Worm (Caenorhabditis elegans) whole organism, L1 larva: ENCODE measurements around the gene raga-1.

Experiments
- C16A3.4 ChIP-seq: fragments of 150-350 bp; optimal IDR thresholded peaks from 2 replicates; lab custom pipeline; 2014; ENCODE audit warnings: missing biosample characterization, missing genetic modification characterization
- alr-1 ChIP-seq: fragments of 200-800 bp; sonication (Bioruptor generic); optimal IDR thresholded peaks from 2 replicates; lab custom pipeline; 2018; ENCODE audit warnings: borderline replicate concordance, mild to moderate bottlenecking, missing genetic modification characterization, missing compliant biosample characterization
- aly-2 ChIP-seq: fragments of 150-350 bp; optimal IDR thresholded peaks from 2 replicates; lab custom pipeline; 2014; ENCODE audit warnings: missing biosample characterization, missing genetic modification characterization
- ama-1 ChIP-seq: fragments of 150-350 bp; optimal IDR thresholded peaks from 2 replicates; lab custom pipeline; 2014
- blmp-1 ChIP-seq: fragments of 150-350 bp; optimal IDR thresholded peaks from 2 replicates; lab custom pipeline; 2014; ENCODE audit warnings: missing biosample characterization, missing genetic modification characterization
- ceh-63 ChIP-seq: fragments of 200-800 bp; sonication (Bioruptor generic); optimal IDR thresholded peaks from 2 replicates; lab custom pipeline; 2018; ENCODE audit warnings: mild to moderate bottlenecking, missing genetic modification characterization, missing compliant biosample characterization
- ceh-88 ChIP-seq: fragments of 200-800 bp; sonication (Bioruptor generic); IDR thresholded peaks from 2 replicates; pipeline ENCODE4 v1.3.6; 2022; ENCODE audit warnings: missing genetic modification characterization, missing compliant biosample characterization
- ces-1 ChIP-seq: fragments of 150-350 bp; optimal IDR thresholded peaks from 2 replicates; lab custom pipeline; 2014; ENCODE audit warnings: missing biosample characterization, missing genetic modification reagents, missing genetic modification characterization
- efl-1 ChIP-seq, 4 experiments: fragments of 150-350 bp; optimal IDR thresholded peaks in 3 of 4; peaks in 1 of 4; 1 replicate in 1 of 4; 2 replicates in 3 of 4; lab custom pipeline; 2014; ENCODE audit warnings: missing biosample characterization in 2 of 4, missing genetic modification characterization in 2 of 4, missing genetic modification reagents in 2 of 4
- elt-3 ChIP-seq, 6 experiments: fragments of 150-350 bp in 1 of 6; sonication (generic microtip); optimal IDR thresholded peaks; 2 replicates each; lab custom pipeline; 2017 to 2018; ENCODE audit warnings: missing biosample characterization in 6 of 6, missing genetic modification characterization in 6 of 6, inconsistent platforms in 1 of 6
- ets-5 ChIP-seq: fragments of 200-800 bp; sonication (Bioruptor generic); IDR thresholded peaks from 2 replicates; pipeline ENCODE4 v1.3.6; 2022; ENCODE audit warnings: missing genetic modification characterization, missing compliant biosample characterization
- fkh-4 ChIP-seq: sonication (generic microtip); optimal IDR thresholded peaks from 2 replicates; lab custom pipeline; 2016; ENCODE audit warnings: missing compliant biosample characterization, missing genetic modification characterization, borderline replicate concordance
- fkh-8 ChIP-seq: sonication (generic microtip); optimal IDR thresholded peaks from 2 replicates; lab custom pipeline; 2016; ENCODE audit warnings: mild to moderate bottlenecking, missing genetic modification characterization, missing compliant biosample characterization
- irx-1 ChIP-seq: sonication (generic microtip); optimal IDR thresholded peaks from 2 replicates; lab custom pipeline; 2016; ENCODE audit warnings: missing genetic modification characterization, missing compliant biosample characterization
- lin-14 ChIP-seq: fragments of 200-800 bp; sonication (Bioruptor generic); optimal IDR thresholded peaks from 2 replicates; lab custom pipeline; 2018; ENCODE audit warnings: mild to moderate bottlenecking, missing genetic modification characterization, moderate library complexity, missing compliant biosample characterization
- lin-15B ChIP-seq: fragments of 150-350 bp; sonication (generic microtip); optimal IDR thresholded peaks from 3 replicates; lab custom pipeline; 2014; ENCODE audit warnings: missing biosample characterization, missing genetic modification characterization
- lin-35 ChIP-seq, 2 experiments: fragments of 150-350 bp; optimal IDR thresholded peaks; 2 replicates each; lab custom pipeline; 2014; ENCODE audit warnings: missing biosample characterization in 2 of 2, missing genetic modification characterization in 2 of 2, missing genetic modification reagents in 2 of 2
- lin-39 ChIP-seq: fragments of 150-350 bp; optimal IDR thresholded peaks from 2 replicates; lab custom pipeline; 2014; ENCODE audit warnings: missing biosample characterization, missing genetic modification reagents, missing genetic modification characterization
- lir-3 ChIP-seq: sonication (generic microtip); optimal IDR thresholded peaks from 2 replicates; lab custom pipeline; 2016; ENCODE audit warnings: mild to moderate bottlenecking, missing genetic modification characterization, moderate library complexity, missing compliant biosample characterization; ENCODE audit not compliant: poor library complexity
- lsy-2 ChIP-seq, 2 experiments: fragments of 150-350 bp; optimal IDR thresholded peaks; 2 replicates each; lab custom pipeline; 2014; ENCODE audit warnings: missing biosample characterization in 2 of 2, missing genetic modification characterization in 2 of 2
- mdl-1 ChIP-seq, 2 experiments: fragments of 150-350 bp; optimal IDR thresholded peaks; 2 replicates each; lab custom pipeline; 2014 to 2017; ENCODE audit warnings: missing biosample characterization in 2 of 2, missing genetic modification characterization in 2 of 2, inconsistent platforms in 1 of 2
- mef-2 ChIP-seq: fragments of 150-350 bp; optimal IDR thresholded peaks from 2 replicates; lab custom pipeline; 2014; ENCODE audit warnings: missing biosample characterization, missing genetic modification characterization
- mep-1 ChIP-seq: fragments of 150-350 bp; optimal IDR thresholded peaks from 2 replicates; lab custom pipeline; 2014; ENCODE audit warnings: missing biosample characterization, missing genetic modification characterization
- nhr-12 ChIP-seq: sonication (generic microtip); optimal IDR thresholded peaks from 2 replicates; lab custom pipeline; 2017; ENCODE audit warnings: missing biosample characterization, missing genetic modification characterization
- nhr-237 ChIP-seq: fragments of 150-350 bp; optimal IDR thresholded peaks from 2 replicates; lab custom pipeline; 2014; ENCODE audit warnings: missing biosample characterization, missing genetic modification characterization
- nhr-28 ChIP-seq: fragments of 150-350 bp; optimal IDR thresholded peaks from 2 replicates; lab custom pipeline; 2014; ENCODE audit warnings: missing biosample characterization, missing genetic modification characterization
- nhr-84 ChIP-seq: sonication (generic microtip); optimal IDR thresholded peaks from 2 replicates; lab custom pipeline; 2017; ENCODE audit warnings: missing biosample characterization, missing genetic modification characterization
- nhr-85 ChIP-seq: sonication (generic microtip); peaks from one replicate; lab custom pipeline; 2016; ENCODE audit warnings: missing genetic modification characterization, inconsistent platforms, missing compliant biosample characterization
- nhr-90 ChIP-seq: sonication (generic microtip); optimal IDR thresholded peaks from 2 replicates; lab custom pipeline; 2016; ENCODE audit warnings: mild to moderate bottlenecking, missing genetic modification characterization, missing compliant biosample characterization; ENCODE audit not compliant: poor library complexity
- pax-3 ChIP-seq: fragments of 200-800 bp; sonication (Bioruptor generic); optimal IDR thresholded peaks from 2 replicates; lab custom pipeline; 2018; ENCODE audit warnings: mild to moderate bottlenecking, missing genetic modification characterization, moderate library complexity, missing compliant biosample characterization
- pqm-1 ChIP-seq: sonication (generic microtip); optimal IDR thresholded peaks from 3 replicates; lab custom pipeline; 2017; ENCODE audit warnings: missing biosample characterization, missing genetic modification characterization
- skn-1 ChIP-seq: fragments of 150-350 bp; optimal IDR thresholded peaks from 2 replicates; lab custom pipeline; 2014; ENCODE audit warnings: missing biosample characterization, missing genetic modification characterization
- snpc-4 ChIP-seq: fragments of 150-350 bp; optimal IDR thresholded peaks from 2 replicates; lab custom pipeline; 2014; ENCODE audit warnings: missing biosample characterization, missing genetic modification characterization
- sptf-1 ChIP-seq: fragments of 150-350 bp; optimal IDR thresholded peaks from 2 replicates; lab custom pipeline; 2014; ENCODE audit warnings: missing biosample characterization, missing genetic modification characterization
- swsn-7 ChIP-seq: sonication (generic microtip); optimal IDR thresholded peaks from 2 replicates; lab custom pipeline; 2016; ENCODE audit warnings: missing genetic modification characterization, missing compliant biosample characterization
- tlp-1 ChIP-seq: fragments of 150-350 bp; optimal IDR thresholded peaks from 2 replicates; lab custom pipeline; 2014; ENCODE audit warnings: missing biosample characterization, missing genetic modification characterization
- unc-130 ChIP-seq: fragments of 150-350 bp; optimal IDR thresholded peaks from 2 replicates; lab custom pipeline; 2017; ENCODE audit warnings: missing biosample characterization, missing genetic modification characterization, inconsistent platforms
- unc-30 ChIP-seq: sonication (generic microtip); optimal IDR thresholded peaks from 2 replicates; lab custom pipeline; 2017; ENCODE audit warnings: missing biosample characterization, missing genetic modification characterization
- unc-86 ChIP-seq: sonication (generic microtip); optimal IDR thresholded peaks from 2 replicates; lab custom pipeline; 2016; ENCODE audit warnings: missing genetic modification characterization, missing compliant biosample characterization
- ztf-11 ChIP-seq, 2 experiments: sonication (generic microtip); optimal IDR thresholded peaks; 2 replicates each; lab custom pipeline; 2016 to 2017; ENCODE audit warnings: missing genetic modification characterization in 2 of 2, missing biosample characterization in 1 of 2, missing compliant biosample characterization in 1 of 2

raga-1 gene

DNA sequence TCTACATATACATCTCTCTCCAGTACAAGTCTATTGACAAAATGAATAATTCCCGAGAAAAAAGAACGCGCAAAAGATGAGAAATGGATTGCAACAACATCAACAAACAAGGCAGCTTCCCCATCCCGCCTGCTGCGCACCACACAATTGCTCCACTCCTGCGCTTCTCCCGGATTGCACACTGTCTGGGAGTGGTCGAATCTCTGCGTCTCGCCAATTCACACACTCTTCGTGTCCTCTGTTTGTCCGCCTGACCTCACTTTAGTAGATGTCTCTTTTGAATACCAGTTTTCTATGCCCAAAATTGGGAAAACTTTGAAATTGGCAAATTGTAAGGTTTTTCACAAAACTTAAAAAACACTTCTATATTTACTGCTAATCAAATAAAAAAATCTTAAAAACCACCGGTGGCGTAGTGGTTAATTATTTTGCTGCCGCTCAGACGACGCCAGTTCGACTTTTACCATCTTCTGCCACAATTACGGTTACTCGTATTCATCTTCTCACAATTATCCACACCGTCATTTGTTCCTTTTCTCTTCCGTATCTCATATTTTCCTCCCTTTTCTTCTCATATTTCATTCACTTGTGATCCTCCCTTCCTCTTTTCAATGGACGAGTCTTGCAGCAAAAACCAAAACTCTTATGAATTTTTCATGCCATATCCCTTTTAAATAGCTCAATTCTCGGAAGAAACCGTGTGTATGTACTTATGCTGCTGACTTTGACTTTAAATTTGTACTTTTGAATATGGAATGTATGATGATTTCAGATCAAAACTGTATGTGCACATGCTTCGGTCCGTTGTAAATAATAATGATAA is 4.7 kb downstream of the raga-1 start, which contains the start of gene rsf-1 (continued):
- TF ChIP-seq ets-5 (GFP tag; lab: Robert Waterston, UW) = no peak
- TF ChIP-seq lsy-2 (tag; optimal IDR thresholded peaks at IDR 0.05; lab: Kevin White, UChicago) = peak in 1 of 2 experiments; percentile 25
- TF ChIP-seq nhr-85 = peak; percentile 31
- TF ChIP-seq nhr-28 (tag; lab: Kevin White, UChicago) = no peak
- peak; percentile 25 for TF ChIP-seq swsn-7 (tag; lab: Kevin White, UChicago)
- no peak for TF ChIP-seq nhr-84 (tag; lab: Kevin White, UChicago)
- TF ChIP-seq unc-30 (tag; lab: Kevin White, UChicago) = no peak
- TF ChIP-seq nhr-12 (tag; lab: Kevin White, UChicago) = no peak
- no peak for TF ChIP-seq pax-3 (tag; lab: Kevin White, UChicago)
- TF ChIP-seq nhr-90 (tag; lab: Kevin White, UChicago) = no peak
- TF ChIP-seq lir-3 (tag; lab: Kevin White, UChicago) = no peak
- TF ChIP-seq unc-86 (tag; lab: Kevin White, UChicago) = peak; percentile 53
- no peak for TF ChIP-seq ama-1 (lab: Kevin White, UChicago)
- TF ChIP-seq lin-15B (tag; lab: Kevin White, UChicago) = no peak
- no peak for TF ChIP-seq unc-130
- no peak for TF ChIP-seq aly-2 (tag; lab: Kevin White, UChicago)
- no peak for TF ChIP-seq ces-1 (GFP tag; lab: Kevin White, UChicago)
- TF ChIP-seq snpc-4 = no peak
- TF ChIP-seq ceh-63 (GFP tag; lab: Kevin White, UChicago) = no peak
- TF ChIP-seq pqm-1 (tag; lab: Kevin White, UChicago) = no peak
- TF ChIP-seq efl-1 (optimal IDR thresholded peaks at IDR 0.05; lab: Kevin White, UChicago) = peak; percentile 43 to 58
- peak in 1 of 2 experiments; percentile 89 for TF ChIP-seq efl-1 (GFP tag; optimal IDR thresholded peaks at IDR 0.05 in 1 of 2; lab: Kevin White, UChicago)
- no peak for TF ChIP-seq C16A3.4 (tag; lab: Kevin White, UChicago)
- TF ChIP-seq tlp-1 = no peak
- TF ChIP-seq sptf-1 = no peak
- peak; percentile 24 for TF ChIP-seq skn-1
- TF ChIP-seq mef-2 (tag; lab: Kevin White, UChicago) = no peak
- no peak for TF ChIP-seq alr-1
- no peak for TF ChIP-seq nhr-237 (tag; lab: Kevin White, UChicago)
- TF ChIP-seq irx-1 = no peak
- TF ChIP-seq fkh-4 (tag; lab: Kevin White, UChicago) = no peak
- no peak for TF ChIP-seq mep-1 (tag; lab: Kevin White, UChicago)

DNA sequence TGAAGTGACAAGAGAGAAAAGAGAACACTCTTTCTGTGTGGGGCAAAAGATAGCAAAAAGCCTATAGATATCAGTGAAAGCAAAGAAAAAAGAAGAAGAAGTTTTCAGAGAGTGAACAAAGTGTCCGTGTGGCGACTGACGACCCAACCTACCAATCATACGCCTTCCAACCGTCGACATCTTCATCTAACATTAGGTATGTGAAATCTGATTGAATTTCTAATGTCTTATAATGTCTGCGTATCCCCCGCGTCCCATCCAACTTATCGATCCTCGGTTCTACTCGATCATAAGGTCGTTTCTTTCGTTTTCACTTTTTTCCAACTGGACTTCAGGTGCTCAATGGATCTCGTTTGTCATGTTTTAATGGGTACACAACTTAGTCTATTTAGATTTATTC is 6.2 kb downstream of the raga-1 start:
- no peak for TF ChIP-seq ets-5 (GFP tag; lab: Robert Waterston, UW)
- no peak for TF ChIP-seq ztf-11 (tag; optimal IDR thresholded peaks at IDR 0.05; lab: Kevin White, UChicago)
- TF ChIP-seq lin-35 (GFP tag; optimal IDR thresholded peaks at IDR 0.05; lab: Kevin White, UChicago) = peak in 1 of 2 experiments; percentile 43
- peak in 1 of 2 experiments; percentile 10 for TF ChIP-seq mdl-1 (tag; optimal IDR thresholded peaks at IDR 0.05; lab: Kevin White, UChicago)
- peak in 1 of 6 experiments; percentile 39 for TF ChIP-seq elt-3 (tag; optimal IDR thresholded peaks at IDR 0.05; lab: Kevin White, UChicago)
- no peak for TF ChIP-seq ceh-88 (GFP tag; lab: Robert Waterston, UW)
- TF ChIP-seq lin-15B (tag; lab: Kevin White, UChicago) = no peak
- TF ChIP-seq lin-14 (GFP tag; lab: Kevin White, UChicago) = peak; percentile 29
- TF ChIP-seq nhr-85 = peak; percentile 77
- TF ChIP-seq blmp-1 = peak; percentile 94
- TF ChIP-seq efl-1 (optimal IDR thresholded peaks at IDR 0.05; lab: Kevin White, UChicago) = no peak
- TF ChIP-seq efl-1 (GFP tag; optimal IDR thresholded peaks at IDR 0.05 in 1 of 2; lab: Kevin White, UChicago) = peak in 1 of 2 experiments; percentile 73
- TF ChIP-seq fkh-8 (tag; lab: Kevin White, UChicago) = no peak
- TF ChIP-seq lin-39 = no peak
